Fruit fly (Drosophila melanogaster): ENCODE results near the gene cic.

DNA sequence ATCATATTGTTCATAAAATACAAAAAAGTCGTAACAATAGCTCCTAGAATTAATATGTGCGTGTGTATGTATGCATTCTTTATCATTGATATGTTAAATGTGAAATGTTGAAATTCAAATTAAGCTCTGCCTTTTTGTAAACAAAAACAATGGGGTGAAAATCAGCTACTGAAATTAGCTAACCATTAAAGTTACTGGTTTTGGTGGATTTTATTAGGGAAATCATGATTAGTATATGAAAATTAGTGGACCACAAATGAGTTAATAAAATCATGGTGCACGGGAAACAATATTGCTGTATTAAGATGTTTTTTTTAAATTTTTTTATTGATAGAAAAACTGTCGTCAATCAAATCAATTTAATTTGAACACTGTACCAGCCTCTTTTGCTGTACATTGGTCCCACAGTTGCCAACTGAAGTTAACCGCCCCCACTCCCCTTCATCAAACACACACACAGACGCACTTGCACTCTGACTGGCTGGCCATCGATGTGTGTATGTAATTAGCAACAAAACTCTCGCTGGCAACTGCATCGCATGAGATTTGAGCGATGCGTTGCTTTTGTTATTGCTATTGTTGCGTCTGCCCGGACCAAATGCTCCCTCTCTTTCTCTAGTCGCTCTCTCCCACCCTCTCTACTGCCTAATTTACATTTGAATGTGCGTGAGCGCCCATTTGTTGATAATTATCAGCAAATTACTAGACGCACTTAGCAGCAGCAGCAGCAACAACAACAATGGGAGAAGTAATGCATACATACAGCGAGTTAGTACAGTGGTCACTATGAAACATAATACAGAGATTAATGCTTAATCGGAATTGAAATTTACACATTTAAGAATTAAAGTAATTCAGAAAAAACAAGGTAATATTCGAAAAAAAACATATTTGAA is 1.9 kb downstream of the cic start:
- peak; percentile 28 for TF ChIP-seq acj6 (GFP tag; optimal IDR thresholded peaks at IDR 0.05)
- no peak for TF ChIP-seq topi (GFP tag; optimal IDR thresholded peaks at IDR 0.05)
- no peak for TF ChIP-seq CG16779 (tag; optimal IDR thresholded peaks at IDR 0.05)
- peak in 1 of 2 experiments; percentile 55 for TF ChIP-seq salr (GFP tag; optimal IDR thresholded peaks at IDR 0.05)
- TF ChIP-seq CG11294 (GFP tag; IDR thresholded peaks at IDR 0.05): no peak; the same call in 1 of the 2 replicates
- peak; percentile 46; the same call in 2 of the 3 replicates for TF ChIP-seq CG6163 (GFP tag; IDR thresholded peaks at IDR 0.05)
- no peak for TF ChIP-seq cyc (GFP tag; optimal IDR thresholded peaks at IDR 0.05)
- no peak for TF ChIP-seq Eip93F (GFP tag; optimal IDR thresholded peaks at IDR 0.05)
- no peak for TF ChIP-seq ss (GFP tag; optimal IDR thresholded peaks at IDR 0.05)
- TF ChIP-seq CG6808 (GFP tag; optimal IDR thresholded peaks at IDR 0.05): no peak
- no peak for TF ChIP-seq dsx (GFP tag; optimal IDR thresholded peaks at IDR 0.05; ENCODE audit: poor library complexity, severe bottlenecking)
- TF ChIP-seq Sox102F (GFP tag; optimal IDR thresholded peaks at IDR 0.05): no peak
- TF ChIP-seq CG8632 (GFP tag; optimal IDR thresholded peaks at IDR 0.05): no peak
- no peak for TF ChIP-seq CG6854 (GFP tag; optimal IDR thresholded peaks at IDR 0.05)
